Fruit fly (Drosophila melanogaster) whole organism: ENCODE data around the gene CG18048.

ENCODE experiments used
- CG8478 ChIP-seq: fragments of >200 bp; optimal IDR thresholded peaks from 2 replicates; lab custom pipeline; 2018; ENCODE audit warnings: inconsistent platforms
- Dll ChIP-seq: fragments of >200 bp; optimal IDR thresholded peaks from 2 replicates; lab custom pipeline; 2017
- EcR ChIP-seq, 2 experiments: fragments of >200 bp; optimal IDR thresholded peaks; 2 replicates each; lab custom pipeline; 2017; ENCODE audit warnings: missing biosample characterization in 2 of 2, missing genetic modification characterization in 2 of 2, missing genetic modification reagents in 2 of 2
- pan ChIP-seq: fragments of >200 bp; optimal IDR thresholded peaks from 2 replicates; lab custom pipeline; 2017
- psq ChIP-seq: fragments of >200 bp; optimal IDR thresholded peaks from 2 replicates; lab custom pipeline; 2017
- usp ChIP-seq: fragments of >200 bp; optimal IDR thresholded peaks from 2 replicates; lab custom pipeline; 2017; ENCODE audit warnings: missing biosample characterization, missing genetic modification characterization, mixed read lengths

The CG18048 gene

DNA sequence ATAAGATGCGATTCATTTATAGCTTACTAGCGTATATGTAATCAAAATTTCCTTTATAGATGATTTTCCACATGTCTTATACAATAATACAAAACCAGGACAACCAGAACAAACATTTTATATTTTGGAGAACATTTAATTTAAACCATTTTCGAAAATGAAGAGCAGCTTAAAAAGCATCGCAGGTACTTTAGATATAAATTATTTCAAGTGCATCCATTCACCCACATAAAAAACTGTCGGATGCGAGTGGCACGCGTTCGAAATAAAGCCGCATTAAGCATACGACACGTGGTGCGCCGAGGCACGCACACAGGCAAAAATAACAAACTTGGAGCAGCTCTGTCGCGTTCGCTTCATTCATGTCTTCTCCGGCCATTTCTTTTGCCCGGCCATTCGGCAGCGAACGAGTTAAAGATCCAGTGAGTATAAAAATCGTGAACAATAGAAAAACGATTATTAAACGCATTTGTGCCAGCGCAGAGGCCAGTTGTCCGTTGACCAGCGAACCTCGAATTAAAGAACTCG, 10.9 kb upstream of the CG18048 start, which contains the start of gene Osi19:
TSS of gene Osi19 (plus strand) at position 457 of the 528 bp plus-strand sequence.
- TF ChIP-seq Dll (lab: Kevin White, UChicago): no peak
- TF ChIP-seq EcR (GFP tag; optimal IDR thresholded peaks at IDR 0.05; lab: Kevin White, UChicago): no peak
- no peak for TF ChIP-seq usp
- no peak for TF ChIP-seq psq (lab: Kevin White, UChicago)
- TF ChIP-seq pan (lab: Kevin White, UChicago): no peak
- no peak for TF ChIP-seq CG8478 (lab: Kevin White, UChicago)

DNA sequence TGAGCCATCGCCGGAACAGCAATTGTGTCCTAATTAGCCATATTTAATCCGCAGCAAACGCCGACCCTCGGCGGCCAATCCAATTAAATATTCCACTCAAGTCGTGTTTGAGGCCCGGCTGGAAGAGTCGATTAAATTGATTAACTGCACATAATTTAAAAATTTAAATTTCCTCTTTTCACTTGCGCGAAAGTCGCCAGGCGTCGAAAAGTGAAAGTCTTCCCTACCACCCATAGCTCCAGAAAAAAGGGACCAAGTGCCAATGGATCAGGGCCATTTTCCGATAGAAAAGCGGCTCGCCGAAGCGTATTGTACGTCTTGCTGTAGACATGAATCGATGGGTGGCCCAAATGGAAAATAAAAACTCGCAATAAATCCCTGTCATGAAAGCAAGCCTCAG, 8.5 kb upstream of the CG18048 start:
- TF ChIP-seq CG8478 (lab: Kevin White, UChicago) (no peak), EcR (GFP tag; optimal IDR thresholded peaks at IDR 0.05; lab: Kevin White, UChicago) (no peak), pan (lab: Kevin White, UChicago) (no peak)

DNA sequence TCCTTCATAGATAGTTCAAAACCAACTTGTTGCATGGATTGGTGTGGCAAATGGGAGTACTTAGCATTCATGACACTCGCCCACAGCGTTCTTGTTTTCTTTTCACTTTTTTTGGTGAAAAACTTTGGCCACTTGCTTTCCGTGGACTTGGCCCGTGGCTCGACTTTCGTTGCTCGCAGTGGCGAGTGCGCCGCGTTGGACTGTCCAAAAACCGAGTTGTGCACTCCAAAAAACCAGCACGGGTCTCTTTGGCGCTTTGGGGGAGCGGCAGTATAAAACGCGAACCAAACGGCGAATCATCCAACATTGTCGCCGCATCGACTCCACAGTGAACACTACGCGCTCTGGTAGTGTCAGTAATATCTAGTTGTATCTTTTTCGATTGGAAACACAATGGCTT, 6.1 kb upstream of the CG18048 start, which contains the start of gene Osi20:
TSS of gene Osi20 (plus strand) at position 301 of the 400 bp plus-strand sequence.
- no peak for TF ChIP-seq Dll (lab: Kevin White, UChicago)
- no peak for TF ChIP-seq psq (lab: Kevin White, UChicago)
- no peak for TF ChIP-seq CG8478 (lab: Kevin White, UChicago)
- TF ChIP-seq usp: no peak
- TF ChIP-seq EcR (GFP tag; optimal IDR thresholded peaks at IDR 0.05; lab: Kevin White, UChicago): no peak
- no peak for TF ChIP-seq pan (lab: Kevin White, UChicago)

DNA sequence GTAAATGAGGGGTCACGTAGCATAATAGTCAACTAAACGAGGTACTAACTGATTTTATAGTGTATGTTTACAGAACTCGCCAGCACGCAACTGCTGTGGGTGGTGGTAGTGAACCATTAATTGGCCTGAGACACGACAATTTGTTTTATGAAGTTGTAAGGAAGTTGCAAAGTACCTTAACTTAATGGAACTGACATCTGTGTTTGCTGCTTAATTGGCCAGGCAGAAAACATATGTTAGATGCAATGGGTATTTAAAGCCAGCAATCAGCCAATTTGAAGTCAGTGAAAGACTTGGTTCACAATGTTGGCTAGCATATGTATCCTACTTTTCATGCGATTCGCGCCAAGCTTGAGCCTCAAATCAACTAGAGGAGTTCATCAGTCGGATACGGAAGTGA, 4.2 kb upstream of the CG18048 start, which contains the start of gene CG17917:
TSS of gene CG17917 (plus strand) at position 301 of the 400 bp plus-strand sequence.
- TF ChIP-seq pan (lab: Kevin White, UChicago) (no peak), CG8478 (lab: Kevin White, UChicago) (no peak), EcR (GFP tag; optimal IDR thresholded peaks at IDR 0.05; lab: Kevin White, UChicago) (no peak), psq (lab: Kevin White, UChicago) (no peak), Dll (lab: Kevin White, UChicago) (no peak), usp (no peak)

DNA sequence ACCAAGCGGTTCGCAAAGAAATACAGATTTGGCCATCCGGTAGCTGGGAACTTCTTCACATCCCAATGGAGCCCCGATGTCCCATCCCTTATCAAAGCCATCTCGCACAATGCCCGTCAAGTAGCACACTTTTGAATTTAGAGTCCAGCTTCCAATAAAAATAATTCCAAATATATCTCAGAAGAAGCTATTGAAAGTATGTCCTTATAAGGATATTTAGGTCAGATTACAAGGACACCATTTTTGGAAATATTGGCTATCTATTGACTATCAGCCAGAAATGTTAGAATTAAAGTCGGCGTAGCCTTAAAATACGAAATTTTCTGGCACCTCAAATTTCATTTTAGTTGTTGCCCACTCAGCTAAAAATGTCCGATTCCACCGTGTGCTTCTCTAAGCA, 3.2 kb upstream of the CG18048 start, which contains the start of gene CG10298:
TSS of gene CG10298 (plus strand) at position 301 of the 400 bp plus-strand sequence.
- TF ChIP-seq psq (lab: Kevin White, UChicago) (no peak), CG8478 (lab: Kevin White, UChicago) (no peak), usp (no peak), pan (lab: Kevin White, UChicago) (no peak), EcR (GFP tag; optimal IDR thresholded peaks at IDR 0.05; lab: Kevin White, UChicago) (no peak), Dll (lab: Kevin White, UChicago) (no peak)

DNA sequence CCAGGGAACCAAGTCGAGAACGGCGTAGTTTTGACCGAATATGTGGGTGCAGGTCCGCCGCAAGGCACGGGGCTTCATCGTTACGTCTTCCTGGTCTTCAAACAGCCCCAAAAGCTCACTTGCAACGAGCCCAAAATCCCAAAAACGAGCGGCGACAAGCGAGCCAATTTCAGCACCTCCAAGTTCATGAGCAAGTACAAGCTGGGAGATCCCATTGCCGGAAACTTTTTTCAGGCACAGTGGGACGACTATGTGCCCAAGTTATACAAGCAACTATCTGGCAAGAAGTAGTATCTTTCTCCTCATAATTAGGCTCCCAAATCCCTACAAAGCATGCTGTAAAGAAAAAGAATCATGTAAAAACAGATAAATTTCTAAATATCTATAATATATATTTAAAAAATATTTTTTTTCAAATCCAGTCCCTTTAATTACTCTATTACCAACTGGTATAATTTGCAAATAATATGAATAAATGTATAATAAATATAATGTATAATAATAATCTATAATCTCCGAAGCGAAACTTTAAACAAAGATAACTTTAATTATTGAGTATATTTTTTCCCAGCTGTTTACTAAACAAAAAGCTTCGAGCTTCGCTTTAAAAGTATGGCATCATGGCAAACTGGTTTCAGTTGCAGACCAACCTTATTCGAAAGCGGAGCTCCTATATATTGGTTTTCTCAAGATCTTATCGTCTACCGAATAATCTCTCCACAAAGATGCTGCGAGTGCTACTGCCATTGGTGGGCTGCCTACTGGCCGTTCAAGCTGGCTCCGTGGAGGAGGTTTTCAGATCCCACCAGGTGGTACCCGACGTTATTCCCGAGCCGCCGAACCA, 2.3 kb upstream of the CG18048 start, which contains the start of gene CG17919:
TSS of gene CG17919 (plus strand) at position 634 of the 844 bp plus-strand sequence.
- TF ChIP-seq CG8478 (lab: Kevin White, UChicago): no peak
- TF ChIP-seq Dll (lab: Kevin White, UChicago): no peak
- TF ChIP-seq usp: no peak
- TF ChIP-seq psq (lab: Kevin White, UChicago): no peak
- no peak for TF ChIP-seq pan (lab: Kevin White, UChicago)
- TF ChIP-seq EcR (GFP tag; optimal IDR thresholded peaks at IDR 0.05; lab: Kevin White, UChicago): no peak

DNA sequence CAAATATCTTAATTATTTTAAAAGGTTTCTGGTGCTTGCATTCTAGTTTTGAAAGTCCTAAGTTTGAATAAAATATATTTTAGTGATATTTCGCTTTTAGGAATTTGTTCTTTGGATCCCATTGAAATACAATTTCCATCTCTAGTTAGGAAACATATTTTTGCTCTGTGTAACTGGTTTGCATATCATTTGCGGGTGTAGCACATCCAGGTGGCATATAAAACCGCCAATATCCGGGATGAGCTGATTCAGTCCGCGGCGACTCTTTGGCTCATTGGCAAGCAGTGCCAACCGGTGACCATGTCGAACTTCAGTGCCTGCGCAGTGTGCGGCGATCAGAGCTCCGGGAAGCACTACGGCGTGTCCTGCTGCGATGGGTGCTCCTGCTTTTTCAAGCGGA, 3.0 kb downstream of the CG18048 start, which contains the start of gene Hr83:
TSS of gene Hr83 (plus strand) at position 301 of the 400 bp plus-strand sequence.
- TF ChIP-seq EcR (GFP tag; optimal IDR thresholded peaks at IDR 0.05; lab: Kevin White, UChicago) (no peak), psq (lab: Kevin White, UChicago) (no peak)

DNA sequence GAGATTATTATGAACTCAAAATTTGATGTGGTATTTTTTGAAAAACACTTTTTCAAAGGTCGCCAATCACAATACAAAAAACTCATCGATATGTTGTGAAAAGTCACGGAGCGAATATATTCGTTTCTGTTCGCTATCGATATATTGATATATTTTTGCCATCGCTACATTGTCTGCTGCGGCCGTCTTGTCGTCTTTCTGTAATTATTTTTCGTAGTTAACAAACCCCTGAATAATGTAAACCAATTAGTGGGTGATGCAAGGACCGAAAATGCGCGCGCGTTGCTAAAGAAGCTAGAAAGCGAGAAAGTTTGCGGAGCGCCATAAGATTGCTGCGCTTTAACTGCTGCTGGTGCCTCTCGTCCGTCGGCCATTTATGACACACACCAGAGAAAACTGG, 4.8 kb downstream of the CG18048 start, which contains the start of gene Pak:
TSS of gene Pak (plus strand) at position 142 of the 400 bp plus-strand sequence.
- TF ChIP-seq usp (no peak), psq (lab: Kevin White, UChicago) (no peak), pan (lab: Kevin White, UChicago) (no peak), EcR (GFP tag; optimal IDR thresholded peaks at IDR 0.05; lab: Kevin White, UChicago) (no peak), Dll (lab: Kevin White, UChicago) (no peak), CG8478 (lab: Kevin White, UChicago) (no peak)

DNA sequence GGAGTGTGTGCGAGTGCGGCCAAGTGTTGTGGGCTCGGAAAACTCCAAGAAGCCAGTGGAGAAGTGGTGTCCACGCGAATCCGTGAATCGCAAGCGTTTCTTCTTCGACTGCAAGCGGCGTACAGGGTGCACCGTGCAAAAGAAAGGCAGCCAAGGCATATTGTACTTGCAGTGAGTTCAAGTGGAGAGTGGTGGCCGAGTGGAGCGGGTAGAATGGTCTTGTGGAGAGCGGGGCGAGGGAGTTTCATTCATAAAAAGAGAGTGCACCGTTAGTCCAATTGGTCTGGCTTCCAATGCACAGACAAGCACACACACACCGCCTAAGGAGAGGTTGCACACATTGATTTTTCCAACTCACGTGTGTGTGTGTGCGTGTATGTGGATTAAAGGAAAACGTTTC, 5.3 kb downstream of the CG18048 start:
- TF ChIP-seq CG8478 (lab: Kevin White, UChicago): no peak
- TF ChIP-seq Dll (lab: Kevin White, UChicago): peak; percentile 23
- TF ChIP-seq usp: no peak

DNA sequence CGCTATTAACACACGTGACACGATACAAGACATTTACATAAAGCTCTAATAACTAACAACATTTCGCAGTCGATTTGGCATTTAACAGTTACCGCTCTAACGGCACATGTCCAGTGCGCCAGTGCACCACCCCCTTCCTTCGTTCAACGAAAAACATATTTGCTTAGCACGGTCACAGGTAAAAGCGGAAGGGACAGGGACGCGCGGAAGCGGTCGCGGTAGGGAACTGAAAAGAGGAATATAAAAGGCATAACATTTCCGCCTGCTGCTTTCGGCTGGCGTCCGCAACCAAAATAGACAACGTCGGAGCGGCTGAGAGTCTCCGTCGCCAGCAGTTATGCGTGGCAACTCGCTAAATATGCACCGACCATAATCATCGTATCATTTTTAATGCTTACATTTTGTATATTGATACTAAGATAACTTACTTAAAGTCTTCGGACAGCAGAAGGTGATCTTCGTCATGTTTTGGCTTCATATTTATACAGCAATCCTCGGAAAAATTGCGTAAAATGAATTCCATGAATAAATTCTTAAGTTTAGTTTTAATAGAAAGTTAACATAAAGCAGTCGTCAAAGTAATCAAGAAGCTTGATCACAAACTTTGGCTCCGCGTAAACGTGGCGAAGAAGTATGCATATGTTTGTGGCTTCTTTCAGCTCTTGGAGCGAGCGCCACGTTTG, 5.9 kb downstream of the CG18048 start:
- TF ChIP-seq EcR (GFP tag; optimal IDR thresholded peaks at IDR 0.05; lab: Kevin White, UChicago) (no peak), usp (no peak), Dll (lab: Kevin White, UChicago) (no peak), CG8478 (lab: Kevin White, UChicago) (no peak), pan (lab: Kevin White, UChicago) (no peak), psq (lab: Kevin White, UChicago) (no peak)

DNA sequence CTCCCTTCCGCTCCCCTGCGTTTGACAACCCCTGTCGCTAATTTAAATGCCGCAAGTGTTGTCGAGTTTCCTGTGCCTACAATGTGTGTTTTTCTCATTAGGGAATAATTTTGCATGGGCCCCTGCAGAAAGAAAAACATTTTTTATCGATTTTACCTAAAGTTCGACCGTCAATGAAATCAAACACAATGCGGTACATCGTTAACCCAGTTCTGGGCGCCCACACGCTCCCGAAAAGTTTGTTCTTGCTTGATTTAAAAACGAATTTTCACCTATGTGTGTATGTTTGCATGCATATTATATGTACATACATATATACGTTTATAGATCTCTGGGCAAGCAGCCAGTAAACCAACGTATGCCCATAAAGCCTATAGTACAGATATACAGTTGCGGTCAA, 6.5 kb downstream of the CG18048 start:
- TF ChIP-seq Dll (lab: Kevin White, UChicago) (no peak), pan (lab: Kevin White, UChicago) (peak; percentile 31)
